Worm (Caenorhabditis elegans) whole organism, late embryonic: ENCODE data around the gene C04E12.4.

Source experiments
- ceh-31 ChIP-seq: sonication (generic microtip); optimal IDR thresholded peaks from 2 replicates; lab custom pipeline; 2016; ENCODE audit warnings: missing genetic modification characterization, missing compliant biosample characterization
- fkh-10 ChIP-seq: fragments of 150-350 bp; optimal IDR thresholded peaks from 2 replicates; lab custom pipeline; 2014; ENCODE audit warnings: missing biosample characterization, missing genetic modification reagents, missing genetic modification characterization
- hlh-13 ChIP-seq: fragments of 200-800 bp; sonication (Bioruptor generic); optimal IDR thresholded peaks from 2 replicates; lab custom pipeline; 2018; ENCODE audit warnings: mild to moderate bottlenecking, missing genetic modification characterization, missing compliant biosample characterization
- hlh-30 ChIP-seq: sonication (generic microtip); optimal IDR thresholded peaks from 2 replicates; lab custom pipeline; 2017; ENCODE audit warnings: antibody characterized with exemption, missing genetic modification characterization, missing compliant biosample characterization; ENCODE audit not compliant: insufficient read depth
- lin-11 ChIP-seq: fragments of 200-800 bp; sonication (Bioruptor generic); optimal IDR thresholded peaks from 2 replicates; lab custom pipeline; 2018; ENCODE audit warnings: mild to moderate bottlenecking, missing genetic modification characterization, missing compliant biosample characterization
- mec-3 ChIP-seq: sonication (generic microtip); optimal IDR thresholded peaks from 2 replicates; lab custom pipeline; 2016; ENCODE audit warnings: borderline replicate concordance, missing genetic modification characterization, missing compliant biosample characterization
- pha-2 ChIP-seq: sonication (generic microtip); optimal IDR thresholded peaks from 2 replicates; lab custom pipeline; 2017; ENCODE audit warnings: mild to moderate bottlenecking, missing genetic modification characterization, missing compliant biosample characterization

DNA sequence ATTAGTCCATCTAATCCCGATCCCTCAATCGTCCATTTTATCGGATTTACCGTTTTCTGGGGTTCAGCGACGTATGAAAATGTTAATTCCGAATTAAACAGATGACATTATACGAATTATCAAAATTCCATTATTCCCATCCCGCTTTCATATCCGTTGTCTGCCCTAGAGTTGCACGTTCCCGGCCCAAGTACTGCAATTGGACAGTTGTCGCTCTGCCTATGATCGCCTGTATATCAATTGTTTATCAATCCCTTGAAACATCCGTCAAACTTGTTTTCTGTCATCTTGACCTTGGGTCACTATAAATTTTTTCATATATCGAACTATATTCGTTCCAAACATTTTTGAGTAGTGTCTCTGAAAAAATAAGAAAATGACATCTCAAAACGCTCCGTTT is 4.3 kb upstream of the C04E12.4 start, which contains the start of gene C04E12.5:
- TF ChIP-seq fkh-10 (GFP tag; lab: Kevin White, UChicago) (no peak), ceh-31 (tag; lab: Kevin White, UChicago) (no peak), hlh-13 (no peak), hlh-30 (tag; lab: Kevin White, UChicago) (no peak), lin-11 (no peak), mec-3 (no peak), pha-2 (tag; lab: Kevin White, UChicago) (no peak)
